Fruit fly (Drosophila melanogaster): Measurements from ENCODE around the gene Gss2.
A peak's percentile ranks its signal among the peaks of the same experiment; 100 is the strongest.
"Not testable (repeated sequence)": the region's sequence is repeated elsewhere in the genome, so short reads cannot be mapped to it uniquely, and the experiment has no call there.

The Gss2 gene

dm6 chrX:17878632-17879033 is 20.9 kb upstream of the Gss2 start:
- no peak for TF ChIP-seq CTCF (optimal IDR thresholded peaks at IDR 0.05)
- TF ChIP-seq CG8478 (optimal IDR thresholded peaks at IDR 0.05): no peak

- TF ChIP-seq CTCF (optimal IDR thresholded peaks at IDR 0.05) (no peak), CG8478 (optimal IDR thresholded peaks at IDR 0.05) (no peak)
Measured at dm6 chrX:17879211-17879897, 20.1 kb upstream of the Gss2 start.

dm6 chrX:17880269-17880889 is 19.1 kb upstream of the Gss2 start:
- TF ChIP-seq CTCF (optimal IDR thresholded peaks at IDR 0.05) (no peak), CG8478 (optimal IDR thresholded peaks at IDR 0.05) (no peak)

dm6 chrX:17881138-17882121 is 18.1 kb upstream of the Gss2 start:
- TF ChIP-seq CG8478 (optimal IDR thresholded peaks at IDR 0.05) (no peak), CTCF (optimal IDR thresholded peaks at IDR 0.05) (no peak)

- TF ChIP-seq CG8478 (optimal IDR thresholded peaks at IDR 0.05) (no peak), CTCF (optimal IDR thresholded peaks at IDR 0.05) (peak; percentile 74 to 76)
Measured at dm6 chrX:17882769-17883168, 16.7 kb upstream of the Gss2 start.

- TF ChIP-seq CTCF (optimal IDR thresholded peaks at IDR 0.05) (no peak), CG8478 (optimal IDR thresholded peaks at IDR 0.05) (no peak)
Measured at dm6 chrX:17883418-17883817, 16.1 kb upstream of the Gss2 start, which contains the start of gene CG12985. CG12985 (plus strand) TSS chrX:17883718.

- no peak for TF ChIP-seq CG8478 (optimal IDR thresholded peaks at IDR 0.05)
- TF ChIP-seq CTCF (optimal IDR thresholded peaks at IDR 0.05): peak; percentile 84 to 87
Measured at dm6 chrX:17884567-17884966, 14.9 kb upstream of the Gss2 start.

- TF ChIP-seq CG8478 (optimal IDR thresholded peaks at IDR 0.05): no peak
- TF ChIP-seq CTCF (optimal IDR thresholded peaks at IDR 0.05): peak in 1 of 2 experiments; percentile 3
Measured at dm6 chrX:17885295-17885694, 14.2 kb upstream of the Gss2 start.

dm6 chrX:17886107-17886448 is 13.4 kb upstream of the Gss2 start:
- TF ChIP-seq CG8478 (optimal IDR thresholded peaks at IDR 0.05): no peak
- TF ChIP-seq CTCF (optimal IDR thresholded peaks at IDR 0.05): no peak

dm6 chrX:17886449-17887207 is 12.9 kb upstream of the Gss2 start:
- no peak for TF ChIP-seq CG8478 (optimal IDR thresholded peaks at IDR 0.05)
- no peak for TF ChIP-seq CTCF (optimal IDR thresholded peaks at IDR 0.05)

dm6 chrX:17887208-17887627 is 12.3 kb upstream of the Gss2 start, which contains the start of gene mnb:
mnb (minus strand) TSS chrX:17887222.
- TF ChIP-seq CTCF (optimal IDR thresholded peaks at IDR 0.05) (peak; percentile 24 to 58), CG8478 (optimal IDR thresholded peaks at IDR 0.05) (no peak)

- TF ChIP-seq CTCF (optimal IDR thresholded peaks at IDR 0.05): no peak
- no peak for TF ChIP-seq CG8478 (optimal IDR thresholded peaks at IDR 0.05)
Measured at dm6 chrX:17887877-17888276, 11.6 kb upstream of the Gss2 start, which contains the start of gene CG6788. CG6788 (plus strand) TSS chrX:17888177.

dm6 chrX:17889247-17889646 is 10.3 kb upstream of the Gss2 start, which contains the start of gene Gss1:
Gss1 (plus strand) TSS chrX:17889547.
- TF ChIP-seq CTCF, CG8478 (optimal IDR thresholded peaks at IDR 0.05): not testable (repeated sequence)

Measured in S2 (cell line).